Fruit fly (Drosophila melanogaster): ENCODE measurements around the gene CG33170.

dm6 chr3L:22836768-22837167 is 27.6 kb upstream of the CG33170 start, which contains the start of the genes CG11226 and CG45428:
- TF ChIP-seq Stat92E (GFP tag; optimal IDR thresholded peaks at IDR 0.05) (no peak), gcm2 (GFP tag; optimal IDR thresholded peaks at IDR 0.05) (no peak)

Data from whole organism, embryonic.